Fruit fly (Drosophila melanogaster): ENCODE measurements around the gene CG33170.

Gene CG33170

DNA sequence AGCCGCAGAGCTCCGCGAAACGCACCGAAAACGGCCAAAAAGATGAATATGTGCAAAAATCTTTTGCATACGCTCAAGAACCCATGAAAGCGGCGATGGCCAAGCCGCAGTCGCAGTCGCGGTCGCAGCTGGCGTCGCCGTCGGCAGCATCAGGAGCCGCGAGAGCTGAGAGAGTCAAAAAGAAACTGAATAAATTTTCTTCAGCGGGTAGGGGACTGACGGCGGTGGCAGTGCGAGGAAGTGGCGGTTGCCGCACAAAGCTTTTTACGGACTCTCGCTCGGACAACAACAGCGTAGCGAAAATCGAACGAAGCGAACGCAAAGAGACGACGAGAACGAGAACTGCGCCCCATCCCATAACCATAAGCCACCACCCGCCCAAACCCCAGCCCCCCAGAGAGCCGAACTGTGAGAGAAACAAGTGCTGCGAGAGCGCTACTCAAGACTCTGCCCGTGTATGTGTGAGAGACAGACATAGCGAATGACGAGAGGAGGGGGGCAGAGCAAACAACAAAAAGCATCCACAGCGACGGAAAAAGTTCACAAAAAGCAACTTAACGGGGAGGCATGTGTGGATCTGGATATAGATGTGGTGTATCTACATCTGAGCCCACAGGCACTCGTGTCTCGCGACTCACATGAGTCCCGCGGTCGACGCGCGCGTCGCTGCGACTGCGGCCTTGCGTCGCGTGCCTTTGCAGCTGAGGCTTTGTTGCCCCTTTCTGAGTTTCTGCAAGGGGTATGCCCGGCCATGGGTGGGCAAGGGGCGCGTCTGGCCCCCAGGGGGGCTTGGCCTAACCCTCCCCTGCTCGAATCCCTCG lies 29.0 kb upstream of the CG33170 start, which contains the start of gene jim (continued):
- TF ChIP-seq schlank (tag; optimal IDR thresholded peaks at IDR 0.05) (no peak), phol (tag; optimal IDR thresholded peaks at IDR 0.05) (no peak), CG11695 (GFP tag; IDR thresholded peaks at IDR 0.05) (0 out of 3 replicates have a peak, but pooled peaks have one; percentile 8), CG2129 (GFP tag; IDR thresholded peaks at IDR 0.05; ENCODE audit: partially characterized antibody) (no peak), CG6175 (GFP tag; IDR thresholded peaks at IDR 0.05) (peak; percentile 79; the same call in 2 of the 3 replicates), cato (GFP tag; optimal IDR thresholded peaks at IDR 0.05; ENCODE audit: borderline replicate concordance) (no peak), NC2α (GFP tag; optimal IDR thresholded peaks at IDR 0.05) (no peak), slp2 (GFP tag; optimal IDR thresholded peaks at IDR 0.05) (no peak), CG9437 (GFP tag; optimal IDR thresholded peaks at IDR 0.05) (no peak), CG10543 (GFP tag; optimal IDR thresholded peaks at IDR 0.05) (peak; percentile 79), CG30403 (GFP tag; optimal IDR thresholded peaks at IDR 0.05) (no peak), CG18619 (GFP tag; optimal IDR thresholded peaks at IDR 0.05) (no peak), CG13894 (tag; optimal IDR thresholded peaks at IDR 0.05) (peak; percentile 79), CG4328 (GFP tag; optimal IDR thresholded peaks at IDR 0.05) (no peak), ems (GFP tag; optimal IDR thresholded peaks at IDR 0.05) (no peak), CG9876 (GFP tag; optimal IDR thresholded peaks at IDR 0.05) (no peak), CG10959 (GFP tag; IDR thresholded peaks at IDR 0.05) (no peak), HLH4C (GFP tag; IDR thresholded peaks at IDR 0.05; ENCODE audit: partially characterized antibody) (0 out of 3 replicates have a peak, but pooled peaks have one; percentile 49), oc (tag; optimal IDR thresholded peaks at IDR 0.05) (no peak), Atf-2 (GFP tag; optimal IDR thresholded peaks at IDR 0.05) (no peak), CG4282 (GFP tag; optimal IDR thresholded peaks at IDR 0.05) (no peak), Dbx (GFP tag; IDR thresholded peaks at IDR 0.05) (no peak; the same call in 2 of the 3 replicates), tll (GFP tag; optimal IDR thresholded peaks at IDR 0.05) (no peak), CG8290 (GFP tag; optimal IDR thresholded peaks at IDR 0.05) (no peak), CG8290 (tag; optimal IDR thresholded peaks at IDR 0.05) (peak in 1 of 2 experiments; percentile 37), CG18011 (GFP tag; optimal IDR thresholded peaks at IDR 0.05) (no peak), CG4707 (GFP tag; optimal IDR thresholded peaks at IDR 0.05) (no peak), knrl (GFP tag; IDR thresholded peaks at IDR 0.05; ENCODE audit: partially characterized antibody) (no peak; the same call in 2 of the 3 replicates), ro (GFP tag; IDR thresholded peaks at IDR 0.05) (no peak), da (GFP tag; optimal IDR thresholded peaks at IDR 0.05) (no peak), CG13775 (GFP tag; optimal IDR thresholded peaks at IDR 0.05) (no peak), Scr (GFP tag; IDR thresholded peaks at IDR 0.05; ENCODE audit: partially characterized antibody) (no peak), sob (GFP tag; IDR thresholded peaks at IDR 0.05) (no peak), CG8281 (tag; optimal IDR thresholded peaks at IDR 0.05) (no peak), psq (GFP tag; optimal IDR thresholded peaks at IDR 0.05) (peak; percentile 9), CG3163 (GFP tag; optimal IDR thresholded peaks at IDR 0.05) (peak; percentile 27), CG7357 (GFP tag; IDR thresholded peaks at IDR 0.05) (no peak), CG1832 (GFP tag; optimal IDR thresholded peaks at IDR 0.05) (no peak), Sin3A (optimal IDR thresholded peaks at IDR 0.05) (no peak), Opbp (GFP tag; IDR thresholded peaks at IDR 0.05; ENCODE audit: partially characterized antibody) (no peak), usp (GFP tag; optimal IDR thresholded peaks at IDR 0.05) (no peak), CG7745 (tag; optimal IDR thresholded peaks at IDR 0.05) (no peak), E2f2 (GFP tag; IDR thresholded peaks at IDR 0.05) (no peak), twi (tag; optimal IDR thresholded peaks at IDR 0.05) (no peak), CG17568 (GFP tag; optimal IDR thresholded peaks at IDR 0.05) (no peak), ara (GFP tag; IDR thresholded peaks at IDR 0.05) (no peak), jigr1 (GFP tag; IDR thresholded peaks at IDR 0.05) (no peak), Bdp1 (GFP tag; optimal IDR thresholded peaks at IDR 0.05) (no peak), CG18764 (GFP tag; optimal IDR thresholded peaks at IDR 0.05) (no peak)

Measured in whole organism, embryonic.